Fruit fly (Drosophila melanogaster): ENCODE measurements around the gene CG12236.

Gene CG12236

DNA sequence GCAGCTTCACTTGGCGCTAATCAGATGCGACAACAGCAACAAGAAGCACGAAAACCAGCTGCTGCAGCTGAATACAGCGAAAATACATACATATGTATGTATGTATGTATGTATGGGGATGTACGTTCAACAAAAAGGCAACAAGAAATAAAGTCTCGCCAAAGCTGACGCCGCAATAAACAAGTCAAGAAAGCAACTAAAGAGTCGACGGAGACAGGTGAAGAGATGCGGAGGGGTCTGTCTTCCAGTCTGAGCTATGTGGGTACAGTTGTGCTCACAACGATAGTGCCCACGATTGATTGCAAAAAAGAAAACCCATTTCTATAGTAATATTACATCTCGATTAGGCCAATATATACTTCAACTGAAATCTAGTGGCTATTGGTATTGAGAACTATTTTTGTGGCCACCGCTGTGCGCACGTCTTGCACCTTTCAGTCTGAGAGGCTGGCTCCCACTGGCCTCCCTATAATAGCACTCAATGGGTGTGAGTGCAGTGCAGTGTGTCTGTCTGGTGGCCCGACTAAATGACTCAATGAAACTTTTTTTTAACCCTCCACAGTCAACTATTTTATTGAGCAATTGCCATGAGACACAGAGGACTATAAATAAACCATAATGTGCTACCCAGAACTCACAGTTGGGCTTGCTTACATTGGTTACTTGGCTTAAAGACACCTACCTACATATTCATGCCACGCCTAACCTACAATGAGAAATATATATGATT, 11.9 kb upstream of the CG12236 start (continued):
- TF ChIP-seq Hr78 (GFP tag; optimal IDR thresholded peaks at IDR 0.05) (peak in 1 of 2 experiments; percentile 79), CG13287 (GFP tag; IDR thresholded peaks at IDR 0.05; ENCODE audit: partially characterized antibody) (no peak), Optix (GFP tag; IDR thresholded peaks at IDR 0.05) (peak; percentile 95), psq (GFP tag; optimal IDR thresholded peaks at IDR 0.05) (peak; percentile 30), yki (optimal IDR thresholded peaks at IDR 0.05) (no peak), tin (GFP tag; optimal IDR thresholded peaks at IDR 0.05) (peak; percentile 92), CG33557 (GFP tag; optimal IDR thresholded peaks at IDR 0.05) (peak; percentile 34), emc (GFP tag; optimal IDR thresholded peaks at IDR 0.05) (peak; percentile 50), slp2 (GFP tag; optimal IDR thresholded peaks at IDR 0.05) (peak; percentile 91), GATAe (GFP tag; conservative IDR thresholded peaks at IDR 0.05) (no peak), CG7987 (GFP tag; optimal IDR thresholded peaks at IDR 0.05) (peak; percentile 58), CG2712 (tag; optimal IDR thresholded peaks at IDR 0.05) (peak; percentile 92), Antp (GFP tag; optimal IDR thresholded peaks at IDR 0.05) (peak; percentile 91), kni (GFP tag; optimal IDR thresholded peaks at IDR 0.05) (peak; percentile 17), lab (GFP tag; optimal IDR thresholded peaks at IDR 0.05) (peak; percentile 93), Dbx (GFP tag; IDR thresholded peaks at IDR 0.05) (peak; percentile 60; the same call in 2 of the 3 replicates), ken (GFP tag; IDR thresholded peaks at IDR 0.05) (peak; percentile 95), Hand (GFP tag; optimal IDR thresholded peaks at IDR 0.05) (peak; percentile 59), Gug (GFP tag; IDR thresholded peaks at IDR 0.05) (peak; percentile 88), chif (GFP tag; optimal IDR thresholded peaks at IDR 0.05) (peak; percentile 92), CG18764 (GFP tag; optimal IDR thresholded peaks at IDR 0.05) (peak; percentile 82), lilli (GFP tag; optimal IDR thresholded peaks at IDR 0.05) (peak; percentile 79), CG13775 (GFP tag; optimal IDR thresholded peaks at IDR 0.05) (peak; percentile 67), BtbVII (GFP tag; optimal IDR thresholded peaks at IDR 0.05) (peak; percentile 82), Atf3 (GFP tag; optimal IDR thresholded peaks at IDR 0.05) (peak; percentile 83), CG12391 (tag; optimal IDR thresholded peaks at IDR 0.05) (peak; percentile 88), abd-A (tag; optimal IDR thresholded peaks at IDR 0.05) (no peak), org-1 (GFP tag; optimal IDR thresholded peaks at IDR 0.05) (peak; percentile 84), CG31224 (GFP tag; IDR thresholded peaks at IDR 0.05) (peak; percentile 79), ci (GFP tag; IDR thresholded peaks at IDR 0.05) (peak; percentile 97), CG14965 (GFP tag; optimal IDR thresholded peaks at IDR 0.05; ENCODE audit: borderline replicate concordance) (peak; percentile 75), CG30431 (GFP tag; optimal IDR thresholded peaks at IDR 0.05) (peak; percentile 85), cato (GFP tag; optimal IDR thresholded peaks at IDR 0.05; ENCODE audit: borderline replicate concordance) (peak; percentile 79), Fer1 (GFP tag; optimal IDR thresholded peaks at IDR 0.05) (peak; percentile 84), lmd (GFP tag; IDR thresholded peaks at IDR 0.05) (peak; percentile 92), sisA (GFP tag; IDR thresholded peaks at IDR 0.05) (peak; percentile 96), CG6791 (GFP tag; IDR thresholded peaks at IDR 0.05; ENCODE audit: partially characterized antibody) (no peak), Xbp1 (GFP tag; optimal IDR thresholded peaks at IDR 0.05) (peak; percentile 91), ash1 (GFP tag; optimal IDR thresholded peaks at IDR 0.05) (peak; percentile 23), CG13296 (GFP tag; optimal IDR thresholded peaks at IDR 0.05) (peak; percentile 68), shn (GFP tag; optimal IDR thresholded peaks at IDR 0.05) (peak; percentile 76), CG6654 (GFP tag; optimal IDR thresholded peaks at IDR 0.05) (peak; percentile 76), Lim3 (GFP tag; IDR thresholded peaks at IDR 0.05) (peak; percentile 78), Rx (GFP tag; IDR thresholded peaks at IDR 0.05) (peak; percentile 92), sens (GFP tag) (peak; percentile 99), bowl (GFP tag; IDR thresholded peaks at IDR 0.05) (peak; percentile 85), CG11085 (GFP tag; IDR thresholded peaks at IDR 0.05) (peak; percentile 76; the same call in 1 of the 2 replicates), Ravus (GFP tag; IDR thresholded peaks at IDR 0.05) (peak; percentile 76), CG7786 (GFP tag; optimal IDR thresholded peaks at IDR 0.05) (peak; percentile 88), CG8924 (tag; optimal IDR thresholded peaks at IDR 0.05) (peak; percentile 89)

All from whole organism, embryonic.